Worm (Caenorhabditis elegans): ENCODE data around the gene pcdr-1.

The pcdr-1 gene

DNA sequence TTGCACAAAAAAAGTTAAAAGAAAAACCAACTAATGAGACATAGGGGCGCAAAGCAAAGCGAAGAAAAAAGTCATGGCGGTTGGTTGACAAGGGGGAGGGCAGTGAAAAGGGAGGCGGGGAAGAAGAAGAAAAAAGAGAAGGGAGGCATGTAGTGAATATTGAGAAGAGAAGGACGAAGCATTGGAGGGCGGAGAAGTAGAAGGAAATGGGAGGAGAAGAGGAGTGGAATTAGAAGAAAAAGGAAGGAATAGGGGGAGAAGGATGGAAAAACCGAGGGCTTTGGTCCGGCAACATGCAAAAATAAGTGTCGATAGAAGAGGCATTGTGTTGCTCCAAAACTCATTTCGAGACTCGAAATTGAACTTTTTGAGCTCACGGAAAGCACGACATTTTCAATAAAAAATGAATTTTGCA lies 35.8 kb upstream of the pcdr-1 start (continued):
- TF ChIP-seq nhr-6 (tag; optimal IDR thresholded peaks at IDR 0.05) (no peak), ama-1 (optimal IDR thresholded peaks at IDR 0.05) (no peak), hif-1 (tag; optimal IDR thresholded peaks at IDR 0.05) (peak in 1 of 2 experiments; percentile 14), lin-1 (GFP tag; IDR thresholded peaks at IDR 0.05) (no peak), ceh-20 (GFP tag; IDR thresholded peaks at IDR 0.05) (no peak), unc-130 (GFP tag; optimal IDR thresholded peaks at IDR 0.05) (no peak), nhr-48 (tag; optimal IDR thresholded peaks at IDR 0.05) (no peak), ceh-32 (tag; optimal IDR thresholded peaks at IDR 0.05; ENCODE audit: poor library complexity) (no peak), snpc-4 (tag; optimal IDR thresholded peaks at IDR 0.05) (no peak), ZK546.5 (tag; optimal IDR thresholded peaks at IDR 0.05) (no peak), R02D3.7 (tag; optimal IDR thresholded peaks at IDR 0.05) (no peak), F10B5.3 (tag; optimal IDR thresholded peaks at IDR 0.05) (no peak), F49E8.2 (tag; optimal IDR thresholded peaks at IDR 0.05; ENCODE audit: borderline replicate concordance) (no peak), madf-5 (GFP tag; IDR thresholded peaks at IDR 0.05) (no peak), pqm-1 (tag; optimal IDR thresholded peaks at IDR 0.05) (no peak), ceh-28 (tag; optimal IDR thresholded peaks at IDR 0.05) (no peak), lin-13 (GFP tag; optimal IDR thresholded peaks at IDR 0.05) (no peak), tag-97 (GFP tag; IDR thresholded peaks at IDR 0.05) (no peak), ceh-82 (tag; optimal IDR thresholded peaks at IDR 0.05) (no peak), nhr-102 (tag; optimal IDR thresholded peaks at IDR 0.05) (no peak), zag-1 (tag; optimal IDR thresholded peaks at IDR 0.05) (no peak), cey-2 (tag; optimal IDR thresholded peaks at IDR 0.05; ENCODE audit: borderline replicate concordance, insufficient read depth) (no peak), nhr-41 (GFP tag; IDR thresholded peaks at IDR 0.05) (no peak), lin-38 (GFP tag; IDR thresholded peaks at IDR 0.05) (no peak), fkh-10 (GFP tag; optimal IDR thresholded peaks at IDR 0.05) (peak; percentile 75), nhr-42 (GFP tag; IDR thresholded peaks at IDR 0.05) (no peak), lim-7 (GFP tag; IDR thresholded peaks at IDR 0.05) (no peak), dmd-9 (GFP tag; IDR thresholded peaks at IDR 0.05) (no peak), arid-1 (GFP tag; conservative IDR thresholded peaks at IDR 0.05) (no peak), nhr-28 (tag; optimal IDR thresholded peaks at IDR 0.05) (peak; percentile 34), sdz-12 (GFP tag; optimal IDR thresholded peaks at IDR 0.05) (no peak), lsy-2 (tag; optimal IDR thresholded peaks at IDR 0.05) (peak in 1 of 2 experiments; percentile 45), egl-43 (GFP tag; IDR thresholded peaks at IDR 0.05) (no peak; the same call in 1 of the 2 replicates), aha-1 (tag) (peak; percentile 61), unc-62 (GFP tag; optimal IDR thresholded peaks at IDR 0.05 in 1 of 2) (peak in 1 of 2 experiments; percentile 89), unc-62 (tag; optimal IDR thresholded peaks at IDR 0.05) (no peak), fos-1 (tag; optimal IDR thresholded peaks at IDR 0.05) (no peak), spr-1 (tag; optimal IDR thresholded peaks at IDR 0.05) (no peak), D1046.2 (GFP tag; IDR thresholded peaks at IDR 0.05) (no peak), skn-1 (tag; optimal IDR thresholded peaks at IDR 0.05) (no peak), ceh-62 (tag; optimal IDR thresholded peaks at IDR 0.05) (no peak), dpl-1 (GFP tag; optimal IDR thresholded peaks at IDR 0.05) (peak; percentile 12), madf-9 (GFP tag; conservative IDR thresholded peaks at IDR 0.05) (no peak), nhr-10 (tag; optimal IDR thresholded peaks at IDR 0.05) (no peak), nhr-25 (tag; optimal IDR thresholded peaks at IDR 0.05; ENCODE audit: borderline replicate concordance, insufficient read depth) (no peak), attf-4 (tag; optimal IDR thresholded peaks at IDR 0.05) (no peak), daf-19 (GFP tag; conservative IDR thresholded peaks at IDR 0.05) (no peak), ctbp-1 (GFP tag; IDR thresholded peaks at IDR 0.05) (peak; percentile 52; the same call in 1 of the 2 replicates), spr-3 (GFP tag; optimal IDR thresholded peaks at IDR 0.05) (no peak), jun-1 (tag; optimal IDR thresholded peaks at IDR 0.05) (no peak), egl-27 (tag; optimal IDR thresholded peaks at IDR 0.05) (no peak), mxl-3 (GFP tag; optimal IDR thresholded peaks at IDR 0.05) (no peak), php-3 (GFP tag; IDR thresholded peaks at IDR 0.05) (no peak)
